Fruit fly (Drosophila melanogaster): ENCODE data around the gene CG42713.

CG42713 gene

dm6 chr2L:8846726-8847554 lies 44.3 kb upstream of the CG42713 start (continued):
- TF ChIP-seq CG31441 (GFP tag; IDR thresholded peaks at IDR 0.05) (no peak), crp (GFP tag; optimal IDR thresholded peaks at IDR 0.05) (no peak), Kr (GFP tag; optimal IDR thresholded peaks at IDR 0.05) (peak; percentile 32), tll (GFP tag; optimal IDR thresholded peaks at IDR 0.05) (peak in 1 of 2 experiments; percentile 91)

- no peak for TF ChIP-seq hb (GFP tag; IDR thresholded peaks at IDR 0.05; ENCODE audit: partially characterized antibody)
- no peak for TF ChIP-seq row (GFP tag; IDR thresholded peaks at IDR 0.05)
- TF ChIP-seq run (tag; optimal IDR thresholded peaks at IDR 0.05), result no peak
- no peak for TF ChIP-seq inv (GFP tag; IDR thresholded peaks at IDR 0.05; ENCODE audit: partially characterized antibody)
- TF ChIP-seq kni (GFP tag; optimal IDR thresholded peaks at IDR 0.05), result no peak
- TF ChIP-seq pum (GFP tag; optimal IDR thresholded peaks at IDR 0.05), result no peak
- peak; percentile 30 for TF ChIP-seq ac (GFP tag; optimal IDR thresholded peaks at IDR 0.05)
- no peak for TF ChIP-seq CG17568 (GFP tag; optimal IDR thresholded peaks at IDR 0.05)
- TF ChIP-seq zen (tag; optimal IDR thresholded peaks at IDR 0.05), result peak; percentile 99
- no peak for TF ChIP-seq kay (GFP tag; optimal IDR thresholded peaks at IDR 0.05)
- no peak for TF ChIP-seq CG18476 (GFP tag; optimal IDR thresholded peaks at IDR 0.05)
- TF ChIP-seq twi (tag; optimal IDR thresholded peaks at IDR 0.05), result peak; percentile 63
- no peak for TF ChIP-seq gsb-n (tag; optimal IDR thresholded peaks at IDR 0.05)
- TF ChIP-seq CG10366 (GFP tag; IDR thresholded peaks at IDR 0.05), result no peak
- TF ChIP-seq sisA (GFP tag; IDR thresholded peaks at IDR 0.05), result no peak
- peak; percentile 47 for TF ChIP-seq D (optimal IDR thresholded peaks at IDR 0.05)
- TF ChIP-seq D (GFP tag; optimal IDR thresholded peaks at IDR 0.05), result no peak
- no peak for TF ChIP-seq Dek (tag; optimal IDR thresholded peaks at IDR 0.05)
- TF ChIP-seq CG10959 (GFP tag; IDR thresholded peaks at IDR 0.05), result no peak
- no peak for TF ChIP-seq dpn (GFP tag; optimal IDR thresholded peaks at IDR 0.05)
- TF ChIP-seq z (GFP tag; IDR thresholded peaks at IDR 0.05), result no peak
- TF ChIP-seq chif (GFP tag; optimal IDR thresholded peaks at IDR 0.05), result no peak
- TF ChIP-seq ato (GFP tag; IDR thresholded peaks at IDR 0.05; ENCODE audit: partially characterized antibody), result no peak
- no peak for TF ChIP-seq gfzf (GFP tag; optimal IDR thresholded peaks at IDR 0.05)
- no peak for TF ChIP-seq CG7839 (tag; optimal IDR thresholded peaks at IDR 0.05)
- 0 out of 3 replicates have a peak, but pooled peaks have one; percentile 5 for TF ChIP-seq ken (GFP tag; IDR thresholded peaks at IDR 0.05)
- TF ChIP-seq Atf3 (GFP tag; optimal IDR thresholded peaks at IDR 0.05), result no peak
- TF ChIP-seq tll (GFP tag; optimal IDR thresholded peaks at IDR 0.05), result peak in 1 of 2 experiments; percentile 80
- TF ChIP-seq CG15011 (GFP tag; optimal IDR thresholded peaks at IDR 0.05), result no peak
- no peak for TF ChIP-seq MBD-R2 (GFP tag; IDR thresholded peaks at IDR 0.05)
- TF ChIP-seq sd (tag; optimal IDR thresholded peaks at IDR 0.05), result no peak
These were observed 42.1 kb upstream of the CG42713 start for dm6 chr2L:8849170-8849569.

dm6 chr2L:8851061-8851460 lies 40.2 kb upstream of the CG42713 start:
- TF ChIP-seq CG13894 (tag; optimal IDR thresholded peaks at IDR 0.05) (peak; percentile 30), CG4404 (GFP tag; IDR thresholded peaks at IDR 0.05) (no peak), abd-A (tag; optimal IDR thresholded peaks at IDR 0.05) (peak; percentile 63), chinmo (GFP tag; IDR thresholded peaks at IDR 0.05; ENCODE audit: partially characterized antibody) (0 out of 4 replicates have a peak, but pooled peaks have one; percentile 41), vvl (GFP tag; IDR thresholded peaks at IDR 0.05) (peak; percentile 53; the same call in 1 of the 2 replicates), rib (GFP tag; IDR thresholded peaks at IDR 0.05) (no peak), CG12769 (tag; optimal IDR thresholded peaks at IDR 0.05) (peak; percentile 8)

All from whole organism, embryonic.